Fruit fly (Drosophila melanogaster): ENCODE data around the gene CG15196.
A peak's percentile ranks its signal among the peaks of the same experiment; 100 is the strongest.

dm6 chrX:11433930-11434329, 24.2 kb downstream of the CG15196 start:
- TF ChIP-seq h (GFP tag; optimal IDR thresholded peaks at IDR 0.05) = no peak
- no peak for TF ChIP-seq Dfd (GFP tag; optimal IDR thresholded peaks at IDR 0.05)
- no peak for TF ChIP-seq Hr83 (GFP tag; optimal IDR thresholded peaks at IDR 0.05; ENCODE audit: poor library complexity, severe bottlenecking)
- no peak for TF ChIP-seq psq (GFP tag; optimal IDR thresholded peaks at IDR 0.05)
- no peak for TF ChIP-seq OdsH (GFP tag; optimal IDR thresholded peaks at IDR 0.05)
- no peak for TF ChIP-seq dl (GFP tag; optimal IDR thresholded peaks at IDR 0.05; ENCODE audit: insufficient read depth in 1 of 2, partially characterized antibody in 2 of 2)
- no peak for TF ChIP-seq Vsx2 (GFP tag; optimal IDR thresholded peaks at IDR 0.05; ENCODE audit: partially characterized antibody)
- no peak for TF ChIP-seq Abd-B (GFP tag; optimal IDR thresholded peaks at IDR 0.05)
- TF ChIP-seq CG9705 (GFP tag; optimal IDR thresholded peaks at IDR 0.05) = no peak
- no peak for TF ChIP-seq tai (GFP tag; optimal IDR thresholded peaks at IDR 0.05)
- peak; percentile 17 for TF ChIP-seq Myc (optimal IDR thresholded peaks at IDR 0.05)
- no peak for TF ChIP-seq Hnf4 (GFP tag; optimal IDR thresholded peaks at IDR 0.05)
- TF ChIP-seq fru (GFP tag; optimal IDR thresholded peaks at IDR 0.05) = no peak

All from whole organism, wandering third instar larva.